Worm (Caenorhabditis elegans) whole organism, midembryonic: ENCODE data around the gene dyf-17.

Experiments
- T22C8.4 ChIP-seq: fragments of 200-800 bp; sonication (Bioruptor generic); IDR thresholded peaks from 2 replicates; pipeline ENCODE4 v1.3.6; 2022; ENCODE audit warnings: missing genetic modification characterization, missing compliant biosample characterization
- cog-1 ChIP-seq: sonication (generic microtip); optimal IDR thresholded peaks from 2 replicates; lab custom pipeline; 2016; ENCODE audit warnings: missing genetic modification characterization, missing compliant biosample characterization
- flt-1 ChIP-seq: fragments of 200-800 bp; sonication (Bioruptor generic); IDR thresholded peaks from 2 replicates; pipeline ENCODE4 v1.3.6; 2022; ENCODE audit warnings: missing genetic modification characterization, missing compliant biosample characterization
- klf-2 ChIP-seq: fragments of 200-800 bp; sonication (Bioruptor generic); conservative IDR thresholded peaks from 2 replicates; pipeline ENCODE4 v1.3.6; 2022; ENCODE audit warnings: missing genetic modification reagents, missing genetic modification characterization, missing compliant biosample characterization
- med-1 ChIP-seq: sonication (generic microtip); optimal IDR thresholded peaks from 2 replicates; lab custom pipeline; 2017; ENCODE audit warnings: missing genetic modification characterization, mild to moderate bottlenecking, missing compliant biosample characterization, antibody characterized with exemption, missing genetic modification reagents; ENCODE audit not compliant: insufficient read depth
- ref-1 ChIP-seq: fragments of 200-800 bp; sonication (Bioruptor generic); conservative IDR thresholded peaks from 2 replicates; pipeline ENCODE4 v1.3.6; 2022; ENCODE audit warnings: missing genetic modification reagents, missing genetic modification characterization, missing compliant biosample characterization
- tab-1 ChIP-seq: fragments of 200-800 bp; sonication (Bioruptor generic); IDR thresholded peaks from 2 replicates; pipeline ENCODE4 v1.3.6; 2022; ENCODE audit warnings: missing genetic modification characterization, missing compliant biosample characterization
- ztf-23 ChIP-seq: fragments of 200-800 bp; sonication (Bioruptor generic); IDR thresholded peaks from 2 replicates; pipeline ENCODE4 v1.3.6; 2022; ENCODE audit warnings: missing genetic modification reagents, missing genetic modification characterization, missing compliant biosample characterization
- ztf-29 ChIP-seq: fragments of 200-800 bp; sonication (Bioruptor generic); IDR thresholded peaks from 2 replicates; pipeline ENCODE4 v1.3.6; 2022; ENCODE audit warnings: missing genetic modification reagents, missing genetic modification characterization, missing compliant biosample characterization

Gene dyf-17

DNA sequence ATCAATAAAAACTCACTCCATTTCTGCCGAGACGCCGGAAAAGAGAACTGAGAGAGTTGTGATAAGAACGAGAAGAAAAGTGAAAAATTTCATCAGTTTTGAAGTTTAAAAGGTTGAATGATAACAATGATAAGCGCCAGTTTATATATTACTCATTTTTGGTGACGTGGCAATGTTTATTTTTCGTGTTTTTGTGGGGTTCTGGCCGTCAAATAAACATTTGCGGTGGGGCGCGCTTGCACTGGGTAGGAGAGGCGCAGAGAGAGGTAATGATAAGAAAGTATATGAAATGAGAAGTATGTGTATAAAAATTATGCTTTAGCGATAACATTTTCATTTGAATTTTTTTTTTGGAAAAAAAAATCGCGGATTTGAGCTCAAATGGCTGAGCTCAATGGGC, 31.3 kb downstream of the dyf-17 start, which contains the start of gene Y39B6A.5:
Gene Y39B6A.5, minus strand, starts transcription at position 214 of the 400 bp plus-strand sequence.
- TF ChIP-seq ref-1 (no peak), tab-1 (GFP tag; lab: Robert Waterston, UW) (no peak), ztf-29 (no peak), ztf-23 (GFP tag; lab: Robert Waterston, UW) (no peak), T22C8.4 (GFP tag; lab: Robert Waterston, UW) (no peak), med-1 (no peak), flt-1 (GFP tag; lab: Robert Waterston, UW) (no peak), klf-2 (GFP tag; lab: Robert Waterston, UW) (no peak), cog-1 (tag; lab: Kevin White, UChicago) (no peak)

DNA sequence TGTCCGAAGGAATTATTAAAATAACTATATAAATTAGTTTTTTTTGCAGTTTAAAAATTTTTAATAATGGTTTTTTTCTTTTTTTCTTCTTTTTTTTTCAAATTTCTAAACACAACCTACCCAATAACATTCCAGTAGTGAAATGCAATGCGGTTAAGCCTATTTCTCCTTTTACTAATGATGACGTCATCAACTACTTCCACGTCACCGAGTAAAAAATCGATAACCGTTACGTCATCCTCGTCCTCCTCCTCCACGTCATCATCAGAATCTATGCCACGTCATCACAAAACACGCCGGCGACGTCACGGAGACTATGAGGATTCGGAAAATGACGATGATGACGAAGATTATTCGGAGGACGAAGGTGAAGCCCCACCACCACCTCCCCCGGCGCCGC, 47.3 kb downstream of the dyf-17 start, which contains the start of gene hot-2:
Gene hot-2, plus strand, starts transcription at position 134 of the 400 bp plus-strand sequence.
- TF ChIP-seq cog-1 (tag; lab: Kevin White, UChicago) (no peak), ztf-23 (GFP tag; lab: Robert Waterston, UW) (no peak), ref-1 (no peak), T22C8.4 (GFP tag; lab: Robert Waterston, UW) (no peak), flt-1 (GFP tag; lab: Robert Waterston, UW) (no peak), klf-2 (GFP tag; lab: Robert Waterston, UW) (no peak), ztf-29 (no peak), med-1 (no peak), tab-1 (GFP tag; lab: Robert Waterston, UW) (no peak)

DNA sequence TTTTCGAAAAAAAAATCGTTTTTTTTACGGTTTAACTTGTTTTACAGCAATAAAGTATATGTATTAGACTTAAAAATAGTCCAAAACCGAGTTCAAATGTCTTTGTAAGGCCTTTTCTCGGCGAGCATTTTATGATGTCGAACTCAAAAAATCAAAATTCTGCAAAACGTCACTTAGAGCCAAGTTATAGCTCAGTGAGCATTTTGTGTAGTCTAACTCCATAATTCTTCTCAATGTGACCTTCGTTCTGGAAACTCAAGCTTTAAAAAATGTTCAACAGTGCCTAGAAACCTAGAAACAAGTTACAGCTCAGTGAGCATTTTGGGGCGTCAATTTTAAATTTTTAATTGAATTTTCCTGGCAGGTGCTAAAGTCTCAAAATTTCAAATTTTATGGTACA, 48.4 kb downstream of the dyf-17 start:
- TF ChIP-seq klf-2 (GFP tag; lab: Robert Waterston, UW) (no peak), ztf-23 (GFP tag; lab: Robert Waterston, UW) (no peak), tab-1 (GFP tag; lab: Robert Waterston, UW) (no peak), ref-1 (no peak)

DNA sequence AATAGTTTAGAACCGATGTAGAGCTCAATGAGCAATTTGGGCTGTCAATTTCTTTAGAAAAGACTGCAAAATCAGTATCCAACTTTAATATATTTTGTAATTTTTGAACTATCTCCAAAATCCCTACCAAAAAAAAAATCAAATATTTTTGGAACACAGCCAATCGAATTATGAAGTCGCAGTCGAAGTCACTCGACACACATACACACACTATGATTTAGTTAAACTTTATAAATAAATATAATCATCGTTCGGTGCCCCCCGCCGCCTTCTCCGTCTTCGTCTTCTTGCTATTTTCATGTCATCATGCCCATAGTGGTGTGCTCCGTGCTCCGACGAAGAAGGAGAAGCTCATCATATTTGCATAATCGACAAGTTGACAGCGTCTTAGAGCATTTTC, 49.7 kb downstream of the dyf-17 start:
- no peak for TF ChIP-seq tab-1 (GFP tag; lab: Robert Waterston, UW)
- no peak for TF ChIP-seq ztf-29
- TF ChIP-seq flt-1 (GFP tag; lab: Robert Waterston, UW) = no peak
- TF ChIP-seq ztf-23 (GFP tag; lab: Robert Waterston, UW) = no peak
- TF ChIP-seq ref-1 = no peak
- TF ChIP-seq med-1 = no peak
- no peak for TF ChIP-seq cog-1 (tag; lab: Kevin White, UChicago)
- TF ChIP-seq klf-2 (GFP tag; lab: Robert Waterston, UW) = no peak
- TF ChIP-seq T22C8.4 (GFP tag; lab: Robert Waterston, UW) = no peak

DNA sequence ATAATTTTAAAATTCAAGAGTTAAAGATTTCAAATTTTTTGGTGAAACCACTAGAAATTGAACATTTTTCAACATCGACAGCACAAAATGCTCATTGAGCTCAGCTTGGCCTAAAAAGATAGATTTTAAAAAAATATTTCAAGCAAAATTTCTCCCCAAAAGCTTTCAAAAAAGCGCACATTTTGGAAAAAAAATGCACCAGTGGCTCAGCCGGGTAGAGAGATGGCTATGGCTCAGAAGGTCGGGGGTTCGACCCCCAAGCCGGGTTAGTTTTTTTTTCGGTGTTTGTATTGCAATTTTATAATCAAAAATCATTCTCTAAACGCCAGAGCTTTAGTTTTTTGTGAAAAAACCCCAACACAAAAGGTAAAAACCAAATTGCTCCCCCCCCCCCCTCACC, 50.5 kb downstream of the dyf-17 start:
- TF ChIP-seq cog-1 (tag; lab: Kevin White, UChicago) = no peak
- TF ChIP-seq ztf-29 = no peak
- no peak for TF ChIP-seq ztf-23 (GFP tag; lab: Robert Waterston, UW)
- no peak for TF ChIP-seq klf-2 (GFP tag; lab: Robert Waterston, UW)
- TF ChIP-seq med-1 = no peak
- no peak for TF ChIP-seq ref-1
- no peak for TF ChIP-seq T22C8.4 (GFP tag; lab: Robert Waterston, UW)
- no peak for TF ChIP-seq flt-1 (GFP tag; lab: Robert Waterston, UW)
- no peak for TF ChIP-seq tab-1 (GFP tag; lab: Robert Waterston, UW)

DNA sequence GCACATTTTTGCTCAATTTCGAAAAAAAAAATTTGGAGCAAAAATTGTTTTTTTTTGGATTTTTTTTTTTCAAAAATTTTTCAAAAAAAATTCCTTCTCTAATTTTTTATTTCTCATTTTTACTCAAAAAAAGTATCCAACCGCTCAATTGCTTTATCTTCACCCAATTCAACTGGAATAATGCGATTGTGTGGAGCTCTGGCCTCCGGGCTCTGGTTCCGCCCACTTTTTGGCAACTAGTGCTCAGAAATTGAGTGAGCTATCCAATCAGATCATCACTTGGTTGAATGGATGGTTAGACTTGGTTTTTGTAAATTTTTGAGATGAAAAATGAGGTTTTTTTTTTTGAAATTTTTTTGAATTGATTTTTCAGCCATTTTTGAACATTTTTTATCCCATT, 51.6 kb downstream of the dyf-17 start:
- TF ChIP-seq T22C8.4 (GFP tag; lab: Robert Waterston, UW) (no peak), ztf-29 (no peak), tab-1 (GFP tag; lab: Robert Waterston, UW) (no peak), med-1 (no peak), ref-1 (no peak), klf-2 (GFP tag; lab: Robert Waterston, UW) (no peak), flt-1 (GFP tag; lab: Robert Waterston, UW) (no peak), ztf-23 (GFP tag; lab: Robert Waterston, UW) (no peak), cog-1 (tag; lab: Kevin White, UChicago) (no peak)
